Worm (Caenorhabditis elegans): ENCODE results near the gene gcy-18.

gcy-18 gene

DNA sequence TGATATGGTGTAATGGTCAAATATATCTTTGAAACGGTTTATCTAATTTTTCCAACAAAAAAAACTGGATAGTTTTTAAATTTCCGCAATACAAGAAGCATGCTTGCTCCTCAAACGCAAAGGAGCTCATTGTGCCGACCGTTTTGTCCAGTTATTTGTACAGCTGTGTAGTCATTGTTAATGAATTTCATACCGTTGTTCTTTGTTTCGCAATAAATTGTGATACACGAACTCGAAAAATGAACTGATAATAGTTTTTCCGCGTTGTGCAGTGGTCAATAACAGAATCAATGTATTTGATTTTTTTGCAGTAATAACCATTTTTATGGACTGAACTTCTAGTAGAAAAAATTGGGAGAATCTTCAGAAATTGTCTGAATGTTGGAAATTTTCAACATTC is 38.9 kb downstream of the gcy-18 start:
- TF ChIP-seq ets-7 (tag; optimal IDR thresholded peaks at IDR 0.05) (no peak), ceh-36 (tag; optimal IDR thresholded peaks at IDR 0.05) (no peak), flt-1 (GFP tag; IDR thresholded peaks at IDR 0.05) (no peak), tra-4 (tag; optimal IDR thresholded peaks at IDR 0.05) (no peak), tbx-11 (GFP tag; IDR thresholded peaks at IDR 0.05) (no peak), sea-1 (GFP tag; conservative IDR thresholded peaks at IDR 0.05) (no peak), tbx-37 (GFP tag; conservative IDR thresholded peaks at IDR 0.05) (no peak), ama-1 (optimal IDR thresholded peaks at IDR 0.05) (no peak), ceh-13 (GFP tag; optimal IDR thresholded peaks at IDR 0.05) (no peak), F13C5.2 (tag; optimal IDR thresholded peaks at IDR 0.05) (no peak), scrt-1 (GFP tag; IDR thresholded peaks at IDR 0.05) (no peak), hmg-4 (GFP tag; optimal IDR thresholded peaks at IDR 0.05) (no peak), aly-1 (tag; optimal IDR thresholded peaks at IDR 0.05) (no peak), hmbx-1 (tag; optimal IDR thresholded peaks at IDR 0.05) (no peak), pes-1 (GFP tag; IDR thresholded peaks at IDR 0.05) (no peak), hnd-1 (tag; optimal IDR thresholded peaks at IDR 0.05) (no peak), B0310.2 (tag; optimal IDR thresholded peaks at IDR 0.05) (no peak)

DNA sequence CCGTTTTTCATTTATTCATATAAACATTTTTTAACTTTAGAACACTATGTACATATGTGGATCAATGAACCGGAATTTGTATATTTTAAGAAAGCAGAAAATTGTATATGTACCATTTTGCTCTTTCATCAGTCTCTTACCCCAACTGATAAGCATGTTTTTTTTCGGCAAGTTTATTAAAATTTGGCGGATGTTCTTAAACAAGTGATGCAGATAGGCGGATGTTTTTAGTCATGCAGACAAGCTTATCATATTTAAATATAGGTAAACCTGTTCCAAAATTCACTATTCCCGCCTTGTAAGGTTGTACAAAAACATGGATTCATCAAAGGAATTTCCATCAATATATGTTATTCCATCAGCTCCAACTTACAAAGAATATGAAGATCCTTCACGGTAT is 39.5 kb downstream of the gcy-18 start, which contains the start of gene K08D8.9:
TSS of gene K08D8.9 (plus strand) at position 301 of the 400 bp plus-strand sequence.
- TF ChIP-seq tra-4 (tag; optimal IDR thresholded peaks at IDR 0.05) (no peak), tbx-37 (GFP tag; conservative IDR thresholded peaks at IDR 0.05) (no peak), B0310.2 (tag; optimal IDR thresholded peaks at IDR 0.05) (no peak), hnd-1 (tag; optimal IDR thresholded peaks at IDR 0.05) (no peak), ceh-36 (tag; optimal IDR thresholded peaks at IDR 0.05) (no peak)

DNA sequence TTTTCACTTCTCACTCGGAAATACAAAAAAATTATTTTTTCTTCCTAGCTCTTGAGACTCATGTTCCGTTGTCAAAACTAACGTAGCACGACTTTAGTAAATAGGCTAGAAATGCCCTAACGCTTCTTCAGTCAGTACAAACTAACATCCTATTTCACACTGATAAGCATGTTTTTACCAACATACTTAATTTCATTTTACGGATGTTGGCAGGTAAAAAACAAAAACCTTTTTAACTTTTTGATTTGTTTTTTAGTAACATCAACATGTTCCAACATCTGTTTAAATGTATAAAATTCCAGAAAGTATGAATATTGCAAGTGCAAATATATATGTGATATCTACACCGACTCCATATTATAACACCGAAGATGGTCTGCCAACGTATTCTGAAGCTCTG is 40.4 kb downstream of the gcy-18 start, which contains the start of gene K08D8.10:
TSS of gene K08D8.10 (plus strand) at position 301 of the 400 bp plus-strand sequence.
- TF ChIP-seq scrt-1 (GFP tag; IDR thresholded peaks at IDR 0.05) (no peak), ceh-36 (tag; optimal IDR thresholded peaks at IDR 0.05) (no peak), tbx-11 (GFP tag; IDR thresholded peaks at IDR 0.05) (no peak), ceh-13 (GFP tag; optimal IDR thresholded peaks at IDR 0.05) (no peak), B0310.2 (tag; optimal IDR thresholded peaks at IDR 0.05) (no peak), flt-1 (GFP tag; IDR thresholded peaks at IDR 0.05) (no peak), F13C5.2 (tag; optimal IDR thresholded peaks at IDR 0.05) (no peak), sea-1 (GFP tag; conservative IDR thresholded peaks at IDR 0.05) (no peak), aly-1 (tag; optimal IDR thresholded peaks at IDR 0.05) (no peak), ama-1 (optimal IDR thresholded peaks at IDR 0.05) (no peak)

DNA sequence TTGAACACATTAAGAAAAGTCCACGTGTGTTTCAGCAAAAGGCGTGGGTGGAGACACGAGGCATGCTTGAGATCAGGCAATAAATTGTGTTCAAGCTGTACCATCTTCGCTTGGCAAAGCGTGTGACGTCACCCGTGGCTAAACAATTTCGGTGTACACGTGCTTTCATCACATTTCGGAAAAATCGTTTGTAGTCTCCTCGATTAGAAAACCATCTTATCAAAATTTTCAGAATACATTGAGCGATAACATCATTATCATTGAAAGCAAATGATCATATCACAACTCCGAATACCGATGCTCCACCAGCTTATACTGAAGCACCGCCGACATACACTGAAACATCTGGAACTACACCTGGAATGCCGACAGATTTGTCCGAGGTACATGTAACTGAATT is 41.7 kb downstream of the gcy-18 start:
- TF ChIP-seq tra-4 (tag; optimal IDR thresholded peaks at IDR 0.05) (no peak), tbx-37 (GFP tag; conservative IDR thresholded peaks at IDR 0.05) (no peak), flt-1 (GFP tag; IDR thresholded peaks at IDR 0.05) (no peak), B0310.2 (tag; optimal IDR thresholded peaks at IDR 0.05) (no peak), F13C5.2 (tag; optimal IDR thresholded peaks at IDR 0.05) (no peak), hmbx-1 (tag; optimal IDR thresholded peaks at IDR 0.05) (no peak), tbx-11 (GFP tag; IDR thresholded peaks at IDR 0.05) (no peak), hmg-4 (GFP tag; optimal IDR thresholded peaks at IDR 0.05) (no peak), pes-1 (GFP tag; IDR thresholded peaks at IDR 0.05) (no peak), hnd-1 (tag; optimal IDR thresholded peaks at IDR 0.05) (no peak)

DNA sequence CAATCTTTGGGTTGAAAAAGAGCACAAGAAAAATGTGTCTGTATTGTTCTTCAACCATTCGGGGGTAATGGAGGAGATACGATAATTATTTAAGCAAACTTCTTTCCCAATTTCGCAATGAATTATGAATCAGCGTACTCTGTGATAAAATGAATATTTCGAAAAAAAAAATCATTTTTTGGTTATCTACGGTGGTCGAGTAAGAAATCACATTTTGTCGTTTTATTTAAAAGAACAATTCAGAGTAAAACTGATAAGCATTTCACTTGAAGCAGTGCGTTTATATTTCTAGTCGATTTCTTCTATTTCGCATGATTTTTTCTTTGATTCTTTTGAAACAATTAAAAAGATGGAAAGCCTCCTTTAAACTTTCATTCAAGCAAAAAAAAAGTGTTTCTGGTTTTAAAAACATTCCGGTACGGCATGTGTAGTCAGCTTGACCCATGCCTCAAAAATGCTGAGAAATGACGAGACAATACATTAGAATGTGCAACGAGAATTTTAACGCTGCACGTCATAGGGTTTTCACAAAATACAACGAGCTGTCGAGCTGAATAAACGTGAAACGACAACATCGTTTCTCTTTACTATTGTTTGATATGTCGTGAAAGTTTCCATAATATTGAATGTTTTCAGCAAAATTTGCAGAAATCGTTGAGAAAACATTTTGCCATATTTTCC is 42.7 kb downstream of the gcy-18 start, which contains the start of gene K08D8.2:
TSS of gene K08D8.2 (plus strand) at position 631 of the 681 bp plus-strand sequence.
- TF ChIP-seq tra-4 (tag; optimal IDR thresholded peaks at IDR 0.05) (no peak), B0310.2 (tag; optimal IDR thresholded peaks at IDR 0.05) (no peak), sea-1 (GFP tag; conservative IDR thresholded peaks at IDR 0.05) (no peak), aly-1 (tag; optimal IDR thresholded peaks at IDR 0.05) (no peak), tbx-37 (GFP tag; conservative IDR thresholded peaks at IDR 0.05) (no peak), flt-1 (GFP tag; IDR thresholded peaks at IDR 0.05) (no peak)

DNA sequence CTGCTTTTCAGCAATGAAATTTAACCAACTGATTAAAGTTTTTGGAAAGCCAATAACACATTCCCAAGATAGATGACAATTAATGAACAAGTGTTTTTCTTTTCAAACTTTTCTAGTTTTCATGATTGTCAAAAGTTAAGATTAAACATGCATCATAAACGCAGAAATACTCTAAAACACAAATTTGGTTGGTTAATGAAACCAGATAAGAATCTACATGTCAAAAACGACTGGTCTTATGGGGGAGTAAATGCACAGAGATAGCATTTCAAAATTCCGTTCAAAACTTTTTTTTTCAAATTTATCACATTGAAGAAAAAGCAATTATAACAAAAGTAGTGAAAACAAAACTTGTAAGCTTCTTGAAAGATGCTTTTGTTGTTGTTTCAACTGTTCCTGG is 43.8 kb downstream of the gcy-18 start:
- no peak for TF ChIP-seq hnd-1 (tag; optimal IDR thresholded peaks at IDR 0.05)
- TF ChIP-seq hmg-4 (GFP tag; optimal IDR thresholded peaks at IDR 0.05): no peak
- no peak for TF ChIP-seq ama-1 (optimal IDR thresholded peaks at IDR 0.05)
- no peak for TF ChIP-seq ceh-36 (tag; optimal IDR thresholded peaks at IDR 0.05)
- no peak for TF ChIP-seq tbx-37 (GFP tag; conservative IDR thresholded peaks at IDR 0.05)

DNA sequence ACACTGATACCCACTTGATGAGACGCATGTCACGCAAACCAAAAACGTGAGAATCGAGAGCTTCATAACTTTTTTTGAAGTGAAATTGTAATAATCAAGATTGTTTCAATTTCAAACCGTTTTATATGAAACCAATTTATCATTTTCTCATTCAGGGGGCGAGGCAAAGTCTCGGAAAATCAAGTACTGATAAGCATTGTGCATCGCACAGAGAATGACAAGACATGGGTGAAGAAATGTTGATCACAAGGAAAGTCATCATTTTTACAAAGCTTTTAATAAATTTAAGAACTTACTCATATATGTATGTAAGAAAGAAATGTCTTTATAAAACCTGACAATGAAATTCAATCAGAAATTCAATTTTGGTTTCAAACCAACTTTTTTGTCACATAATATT is 46.6 kb downstream of the gcy-18 start, which contains the start of gene K08D8.3:
TSS of gene K08D8.3 (minus strand) at position 131 of the 400 bp plus-strand sequence.
- no peak for TF ChIP-seq pes-1 (GFP tag; IDR thresholded peaks at IDR 0.05)
- TF ChIP-seq F13C5.2 (tag; optimal IDR thresholded peaks at IDR 0.05): no peak
- TF ChIP-seq tbx-37 (GFP tag; conservative IDR thresholded peaks at IDR 0.05): no peak
- TF ChIP-seq hnd-1 (tag; optimal IDR thresholded peaks at IDR 0.05): no peak
- no peak for TF ChIP-seq ets-7 (tag; optimal IDR thresholded peaks at IDR 0.05)
- no peak for TF ChIP-seq hmg-4 (GFP tag; optimal IDR thresholded peaks at IDR 0.05)
- TF ChIP-seq flt-1 (GFP tag; IDR thresholded peaks at IDR 0.05): no peak
- TF ChIP-seq ama-1 (optimal IDR thresholded peaks at IDR 0.05): no peak

DNA sequence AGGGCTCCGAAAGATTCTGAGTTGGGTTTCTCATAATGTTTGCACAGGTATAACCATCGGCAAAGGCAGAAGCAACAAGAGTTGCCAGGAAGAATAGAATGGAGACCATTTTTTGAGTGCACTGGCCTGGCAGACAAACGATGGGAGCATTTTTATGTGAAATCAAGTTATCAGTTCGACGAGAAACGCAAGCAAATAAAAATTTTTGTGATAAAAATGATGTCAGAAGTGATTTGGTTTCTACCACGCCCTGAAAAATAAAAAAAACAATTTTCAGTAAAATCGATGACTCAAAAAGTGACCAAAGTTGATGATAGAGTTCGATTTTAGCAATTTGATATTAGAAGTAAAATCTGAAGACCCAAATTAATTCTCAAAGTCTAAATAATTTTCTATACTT is 50.0 kb downstream of the gcy-18 start, which contains the start of gene K08D8.4:
TSS of gene K08D8.4 (minus strand) at position 128 of the 400 bp plus-strand sequence.
- TF ChIP-seq ets-7 (tag; optimal IDR thresholded peaks at IDR 0.05): no peak
- TF ChIP-seq hmbx-1 (tag; optimal IDR thresholded peaks at IDR 0.05): no peak
- TF ChIP-seq hnd-1 (tag; optimal IDR thresholded peaks at IDR 0.05): no peak
- no peak for TF ChIP-seq tbx-37 (GFP tag; conservative IDR thresholded peaks at IDR 0.05)
- no peak for TF ChIP-seq tra-4 (tag; optimal IDR thresholded peaks at IDR 0.05)
- TF ChIP-seq F13C5.2 (tag; optimal IDR thresholded peaks at IDR 0.05): no peak
- TF ChIP-seq ceh-13 (GFP tag; optimal IDR thresholded peaks at IDR 0.05): no peak
- no peak for TF ChIP-seq sea-1 (GFP tag; conservative IDR thresholded peaks at IDR 0.05)
- no peak for TF ChIP-seq ama-1 (optimal IDR thresholded peaks at IDR 0.05)
- TF ChIP-seq flt-1 (GFP tag; IDR thresholded peaks at IDR 0.05): no peak
- TF ChIP-seq ceh-36 (tag; optimal IDR thresholded peaks at IDR 0.05): no peak
- TF ChIP-seq pes-1 (GFP tag; IDR thresholded peaks at IDR 0.05): no peak
- TF ChIP-seq tbx-11 (GFP tag; IDR thresholded peaks at IDR 0.05): no peak
- TF ChIP-seq hmg-4 (GFP tag; optimal IDR thresholded peaks at IDR 0.05): no peak
- TF ChIP-seq B0310.2 (tag; optimal IDR thresholded peaks at IDR 0.05): no peak
- no peak for TF ChIP-seq aly-1 (tag; optimal IDR thresholded peaks at IDR 0.05)
- TF ChIP-seq scrt-1 (GFP tag; IDR thresholded peaks at IDR 0.05): no peak
